Worm (Caenorhabditis elegans) whole organism, L3 larva: ENCODE results near the gene R52.5.

ENCODE experiments used
- ZK546.5 ChIP-seq: sonication (generic microtip); optimal IDR thresholded peaks from 2 replicates; lab custom pipeline; 2017; ENCODE audit warnings: missing biosample characterization, missing genetic modification characterization
- aly-2 ChIP-seq: fragments of 150-350 bp; optimal IDR thresholded peaks from 2 replicates; lab custom pipeline; 2014; ENCODE audit warnings: missing biosample characterization, missing genetic modification characterization
- ama-1 ChIP-seq: fragments of 150-350 bp; optimal IDR thresholded peaks from 2 replicates; lab custom pipeline; 2018
- ceh-28 ChIP-seq: fragments of 150-350 bp; optimal IDR thresholded peaks from 2 replicates; lab custom pipeline; 2014; ENCODE audit warnings: missing biosample characterization, missing genetic modification reagents, missing genetic modification characterization
- ceh-82 ChIP-seq: fragments of 150-350 bp; optimal IDR thresholded peaks from 2 replicates; lab custom pipeline; 2014; ENCODE audit warnings: missing biosample characterization, missing genetic modification characterization
- ceh-9 ChIP-seq: sonication (generic microtip); optimal IDR thresholded peaks from 2 replicates; lab custom pipeline; 2018; ENCODE audit warnings: missing biosample characterization, missing genetic modification characterization
- egl-27 ChIP-seq: sonication (generic microtip); optimal IDR thresholded peaks from 4 replicates; lab custom pipeline; 2017; ENCODE audit warnings: missing biosample characterization, missing genetic modification reagents, missing genetic modification characterization
- egl-5 ChIP-seq: fragments of 150-350 bp; optimal IDR thresholded peaks from 2 replicates; lab custom pipeline; 2017; ENCODE audit warnings: missing biosample characterization, missing genetic modification reagents, missing genetic modification characterization, inconsistent platforms
- elt-1 ChIP-seq: fragments of 150-350 bp; optimal IDR thresholded peaks from 2 replicates; lab custom pipeline; 2014; ENCODE audit warnings: missing biosample characterization, missing genetic modification characterization
- elt-2 ChIP-seq: sonication (generic microtip); optimal IDR thresholded peaks from 2 replicates; lab custom pipeline; 2016; ENCODE audit warnings: missing genetic modification reagents, mild to moderate bottlenecking, missing genetic modification characterization, missing compliant biosample characterization
- elt-3 ChIP-seq, 3 experiments: fragments of 150-350 bp in 1 of 3; sonication (generic microtip) in 2 of 3; optimal IDR thresholded peaks; 2 replicates in 2 of 3; 4 replicates in 1 of 3; lab custom pipeline; 2014 to 2017; ENCODE audit warnings: missing biosample characterization in 3 of 3, missing genetic modification characterization in 3 of 3
- eor-1 ChIP-seq, 2 experiments: fragments of 150-350 bp; optimal IDR thresholded peaks; 2 replicates each; lab custom pipeline; 2014 to 2018; ENCODE audit warnings: missing biosample characterization in 2 of 2, missing genetic modification characterization in 2 of 2
- fkh-10 ChIP-seq: sonication (generic microtip); optimal IDR thresholded peaks from 2 replicates; lab custom pipeline; 2017; ENCODE audit warnings: missing biosample characterization, missing genetic modification reagents, missing genetic modification characterization
- fos-1 ChIP-seq: fragments of 150-350 bp; optimal IDR thresholded peaks from 2 replicates; lab custom pipeline; 2014; ENCODE audit warnings: missing biosample characterization, missing genetic modification characterization
- jun-1 ChIP-seq: fragments of 150-350 bp; optimal IDR thresholded peaks from 2 replicates; lab custom pipeline; 2014; ENCODE audit warnings: missing biosample characterization, missing genetic modification reagents, missing genetic modification characterization
- lin-15B ChIP-seq: fragments of 150-350 bp; optimal IDR thresholded peaks from 2 replicates; lab custom pipeline; 2014; ENCODE audit warnings: missing biosample characterization, missing genetic modification characterization
- lin-39 ChIP-seq: fragments of 150-350 bp; optimal IDR thresholded peaks from 2 replicates; lab custom pipeline; 2018; ENCODE audit warnings: missing biosample characterization, missing genetic modification reagents, missing genetic modification characterization
- lsy-12 ChIP-seq: sonication (generic microtip); optimal IDR thresholded peaks from 2 replicates; lab custom pipeline; 2016; ENCODE audit warnings: mild to moderate bottlenecking, missing genetic modification characterization, missing compliant biosample characterization
- mdl-1 ChIP-seq: fragments of 150-350 bp; optimal IDR thresholded peaks from 2 replicates; lab custom pipeline; 2014; ENCODE audit warnings: missing biosample characterization, missing genetic modification characterization
- nfya-1 ChIP-seq: sonication (generic microtip); optimal IDR thresholded peaks from 2 replicates; lab custom pipeline; 2017; ENCODE audit warnings: missing genetic modification characterization, mild to moderate bottlenecking, missing compliant biosample characterization, antibody characterized with exemption, moderate library complexity; ENCODE audit not compliant: insufficient read depth
- nhr-11 ChIP-seq: fragments of 150-350 bp; optimal IDR thresholded peaks from 2 replicates; lab custom pipeline; 2014; ENCODE audit warnings: missing biosample characterization, missing genetic modification characterization
- nhr-23 ChIP-seq: fragments of 150-350 bp; optimal IDR thresholded peaks from 2 replicates; lab custom pipeline; 2014; ENCODE audit warnings: missing biosample characterization, missing genetic modification reagents, missing genetic modification characterization
- nhr-237 ChIP-seq: fragments of 150-350 bp; optimal IDR thresholded peaks from 2 replicates; lab custom pipeline; 2014; ENCODE audit warnings: missing biosample characterization, missing genetic modification characterization
- nhr-25 ChIP-seq: sonication (generic microtip); optimal IDR thresholded peaks from 2 replicates; lab custom pipeline; 2017; ENCODE audit warnings: missing biosample characterization, missing genetic modification characterization
- nhr-28 ChIP-seq: fragments of 150-350 bp; optimal IDR thresholded peaks from 2 replicates; lab custom pipeline; 2014; ENCODE audit warnings: missing biosample characterization, missing genetic modification characterization
- nhr-43 ChIP-seq: sonication (generic microtip); optimal IDR thresholded peaks from 2 replicates; lab custom pipeline; 2016; ENCODE audit warnings: mild to moderate bottlenecking, missing genetic modification characterization, missing compliant biosample characterization; ENCODE audit not compliant: poor library complexity, severe bottlenecking
- nhr-67 ChIP-seq: fragments of 150-350 bp; optimal IDR thresholded peaks from 2 replicates; lab custom pipeline; 2014; ENCODE audit warnings: missing biosample characterization, missing genetic modification characterization
- nhr-76 ChIP-seq: fragments of 150-350 bp; sonication (generic microtip); optimal IDR thresholded peaks from 5 replicates; lab custom pipeline; 2014; ENCODE audit warnings: missing biosample characterization, missing genetic modification characterization
- pha-4 ChIP-seq: fragments of 150-350 bp; optimal IDR thresholded peaks from 2 replicates; lab custom pipeline; 2014; ENCODE audit warnings: missing biosample characterization, missing genetic modification reagents, missing genetic modification characterization
- pqm-1 ChIP-seq: fragments of 150-350 bp; optimal IDR thresholded peaks from 2 replicates; lab custom pipeline; 2017; ENCODE audit warnings: missing biosample characterization, missing genetic modification characterization, inconsistent platforms
- sea-2 ChIP-seq: fragments of 150-350 bp; sonication (generic microtip); optimal IDR thresholded peaks from 4 replicates; lab custom pipeline; 2014; ENCODE audit warnings: missing biosample characterization, missing genetic modification reagents, missing genetic modification characterization
- tbx-2 ChIP-seq: sonication (generic microtip); optimal IDR thresholded peaks from 2 replicates; lab custom pipeline; 2016; ENCODE audit warnings: mild to moderate bottlenecking, missing genetic modification characterization, missing compliant biosample characterization
- unc-39 ChIP-seq: sonication (generic microtip); optimal IDR thresholded peaks from 4 replicates; lab custom pipeline; 2017; ENCODE audit warnings: missing biosample characterization, missing genetic modification characterization
- zag-1 ChIP-seq: fragments of 150-350 bp; optimal IDR thresholded peaks from 2 replicates; lab custom pipeline; 2014; ENCODE audit warnings: missing biosample characterization, missing genetic modification characterization

R52.5 gene

DNA sequence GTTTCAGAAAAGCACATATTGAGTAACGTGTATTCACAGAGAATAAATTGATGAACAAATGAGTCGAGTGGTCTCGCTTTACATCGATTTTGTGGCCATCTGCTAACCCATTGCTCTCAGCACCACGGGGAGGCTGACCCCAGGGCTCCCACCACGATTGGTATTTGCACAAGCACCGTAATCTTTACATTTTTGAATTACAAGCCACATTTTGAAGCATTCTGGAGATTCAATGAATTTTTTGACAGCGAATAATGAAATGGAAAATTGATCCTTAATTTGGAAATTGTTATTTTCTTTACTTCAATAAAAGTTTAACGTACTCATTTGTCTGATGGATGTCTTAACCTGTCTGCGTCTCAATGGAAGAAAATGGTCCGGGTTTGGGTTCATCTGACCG is 35.7 kb upstream of the R52.5 start, which contains the start of gene C40A11.6:
Gene C40A11.6 (minus strand): TSS at position 101 of the 400 bp plus-strand sequence.
- TF ChIP-seq lin-39 (tag; lab: Kevin White, UChicago) (no peak), ZK546.5 (tag; lab: Kevin White, UChicago) (no peak), pqm-1 (no peak), sea-2 (no peak), jun-1 (tag; lab: Kevin White, UChicago) (no peak), egl-5 (tag; lab: Kevin White, UChicago) (no peak)

DNA sequence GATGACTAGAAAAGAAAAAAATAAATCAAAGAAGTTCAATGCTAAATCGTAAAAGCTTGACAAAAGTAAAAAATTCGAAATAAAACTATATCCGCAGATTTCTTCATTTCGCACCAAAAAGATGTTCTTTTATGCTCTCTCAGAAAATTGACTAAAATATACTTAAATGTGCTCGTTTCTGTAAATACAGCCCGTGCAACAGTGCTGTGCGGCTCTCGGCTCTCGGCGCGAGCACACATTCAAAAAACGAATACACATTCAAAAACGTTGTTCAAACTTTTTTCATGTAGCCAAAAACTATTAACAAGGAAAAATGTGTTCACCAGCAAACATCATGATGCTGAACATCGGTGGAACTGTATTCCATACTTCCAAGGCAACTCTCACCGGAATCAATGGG is 31.0 kb upstream of the R52.5 start, which contains the start of gene C40A11.3:
Gene C40A11.3 (plus strand): TSS at position 301 of the 400 bp plus-strand sequence.
- TF ChIP-seq nhr-25 (tag; lab: Kevin White, UChicago) (no peak), nhr-43 (tag; lab: Kevin White, UChicago) (no peak), tbx-2 (tag; lab: Kevin White, UChicago) (no peak), aly-2 (tag; lab: Kevin White, UChicago) (no peak), ama-1 (no peak), lin-39 (tag; lab: Kevin White, UChicago) (no peak), elt-3 (tag; optimal IDR thresholded peaks at IDR 0.05; lab: Kevin White, UChicago) (no peak), nhr-76 (tag; lab: Kevin White, UChicago) (no peak), nhr-237 (no peak), nhr-67 (tag; lab: Kevin White, UChicago) (no peak), unc-39 (no peak), elt-1 (no peak), pqm-1 (no peak), ceh-28 (tag; lab: Kevin White, UChicago) (no peak), lsy-12 (tag; lab: Kevin White, UChicago) (no peak), pha-4 (no peak), ceh-9 (tag; lab: Kevin White, UChicago) (no peak), fos-1 (tag; lab: Kevin White, UChicago) (no peak), nhr-28 (tag; lab: Kevin White, UChicago) (no peak), eor-1 (tag; optimal IDR thresholded peaks at IDR 0.05; lab: Kevin White, UChicago) (no peak)

DNA sequence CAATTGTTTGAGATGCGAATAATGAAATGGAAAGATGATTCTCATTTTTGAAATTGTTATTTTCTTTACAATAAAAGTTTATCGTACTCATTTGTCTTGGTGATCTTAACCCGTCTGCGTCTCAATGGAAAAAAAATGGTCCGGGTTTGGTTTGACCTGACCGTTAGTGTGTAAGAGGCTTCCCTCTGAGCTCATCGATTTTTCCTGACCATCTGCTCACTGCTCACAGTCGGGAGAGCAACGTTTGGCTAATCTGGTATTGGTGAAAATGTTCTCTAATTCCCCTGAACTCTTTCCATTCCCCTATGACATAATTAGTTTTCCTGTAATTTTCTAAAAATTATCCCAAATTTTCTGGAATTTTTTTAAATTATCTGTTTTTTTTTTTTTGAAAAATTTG is 29.1 kb upstream of the R52.5 start:
- TF ChIP-seq jun-1 (tag; lab: Kevin White, UChicago) (no peak), nhr-25 (tag; lab: Kevin White, UChicago) (no peak), fos-1 (tag; lab: Kevin White, UChicago) (no peak), fkh-10 (GFP tag; lab: Kevin White, UChicago) (no peak), sea-2 (no peak), nhr-43 (tag; lab: Kevin White, UChicago) (no peak), tbx-2 (tag; lab: Kevin White, UChicago) (no peak), lin-39 (tag; lab: Kevin White, UChicago) (no peak), nfya-1 (tag; lab: Kevin White, UChicago) (no peak), ZK546.5 (tag; lab: Kevin White, UChicago) (no peak), ceh-82 (tag; lab: Kevin White, UChicago) (no peak)

DNA sequence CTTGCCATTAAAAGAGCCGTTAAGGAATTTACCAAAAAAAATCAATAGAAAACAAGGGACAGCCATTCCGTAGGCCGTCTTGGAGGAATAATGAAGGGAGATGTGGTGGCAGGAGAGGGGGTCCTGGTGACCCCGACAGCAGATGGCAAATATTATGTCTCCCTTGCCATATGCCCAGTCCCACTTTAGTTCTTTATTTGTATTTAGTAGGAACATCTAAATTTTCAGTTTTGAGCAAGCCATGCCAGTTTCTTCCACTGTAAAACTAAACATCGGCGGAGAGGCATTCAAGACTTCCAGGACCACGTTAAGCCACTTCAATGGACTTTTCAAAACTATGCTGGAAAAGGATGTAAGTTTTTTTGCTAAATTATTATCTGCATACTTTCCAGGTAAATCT is 27.4 kb upstream of the R52.5 start, which contains the start of gene C40A11.4:
Gene C40A11.4 (plus strand): TSS at position 188 of the 400 bp plus-strand sequence.
- TF ChIP-seq fos-1 (tag; lab: Kevin White, UChicago) (no peak), jun-1 (tag; lab: Kevin White, UChicago) (no peak), aly-2 (tag; lab: Kevin White, UChicago) (no peak), lin-39 (tag; lab: Kevin White, UChicago) (no peak), mdl-1 (no peak), egl-27 (tag; lab: Kevin White, UChicago) (no peak), nhr-11 (tag; lab: Kevin White, UChicago) (no peak), nhr-23 (tag; lab: Kevin White, UChicago) (no peak), unc-39 (no peak), lin-15B (no peak), elt-2 (tag; lab: Kevin White, UChicago) (no peak), nhr-67 (tag; lab: Kevin White, UChicago) (no peak), zag-1 (tag; lab: Kevin White, UChicago) (no peak), nhr-237 (no peak), fkh-10 (GFP tag; lab: Kevin White, UChicago) (no peak), ZK546.5 (tag; lab: Kevin White, UChicago) (no peak)
- TF ChIP-seq, all 47 proteins: peak for 0
